ENCODE assay signal across 2 worm cellular contexts in genomic region chrX:10419743-10420142, ce11.
TF ChIP-seq lines count a peak whose summit lies in the region.

cdk-11.2 (minus strand) TSS chrX:10419765.

TF ChIP-seq in whole organism, L2 larva, 48 proteins besides CTCF, POLR2A, EP300 and RAD21 (continued from another document):
- no peak for TF ChIP-seq nhr-77 (tag; optimal IDR thresholded peaks at IDR 0.05; lab: Kevin White, UChicago)
- peak; percentile 69 for TF ChIP-seq fos-1 (tag; optimal IDR thresholded peaks at IDR 0.05; lab: Kevin White, UChicago)
- TF ChIP-seq sma-3 (GFP tag; optimal IDR thresholded peaks at IDR 0.05; lab: Kevin White, UChicago): peak; percentile 60
- no peak for TF ChIP-seq nhr-10 (tag; optimal IDR thresholded peaks at IDR 0.05; lab: Kevin White, UChicago)
- no peak for TF ChIP-seq elt-1 (tag; optimal IDR thresholded peaks at IDR 0.05; lab: Kevin White, UChicago)
- TF ChIP-seq nhr-25 (tag; optimal IDR thresholded peaks at IDR 0.05; lab: Kevin White, UChicago): no peak
- no peak for TF ChIP-seq R02D3.7 (tag; optimal IDR thresholded peaks at IDR 0.05; lab: Kevin White, UChicago)
- TF ChIP-seq unc-39 (tag; optimal IDR thresholded peaks at IDR 0.05; lab: Kevin White, UChicago): no peak
- no peak for TF ChIP-seq gmeb-1 (tag; optimal IDR thresholded peaks at IDR 0.05; lab: Kevin White, UChicago)
- peak; percentile 49 for TF ChIP-seq sem-4 (tag; optimal IDR thresholded peaks at IDR 0.05; lab: Kevin White, UChicago)
- no peak for TF ChIP-seq nhr-23 (tag; optimal IDR thresholded peaks at IDR 0.05; lab: Kevin White, UChicago)
- peak; percentile 67 for TF ChIP-seq sma-9 (GFP tag; optimal IDR thresholded peaks at IDR 0.05; lab: Kevin White, UChicago)
- TF ChIP-seq sma-9 (tag; optimal IDR thresholded peaks at IDR 0.05; lab: Kevin White, UChicago): no peak
- peak; percentile 44 for TF ChIP-seq nhr-21 (tag; optimal IDR thresholded peaks at IDR 0.05; lab: Kevin White, UChicago)
- no peak for TF ChIP-seq ZK546.5 (tag; optimal IDR thresholded peaks at IDR 0.05; lab: Kevin White, UChicago)
- TF ChIP-seq ceh-16 (tag; optimal IDR thresholded peaks at IDR 0.05; lab: Kevin White, UChicago): no peak
- TF ChIP-seq egl-27 (tag; optimal IDR thresholded peaks at IDR 0.05; lab: Kevin White, UChicago): no peak
- TF ChIP-seq nhr-237 (tag; optimal IDR thresholded peaks at IDR 0.05; lab: Kevin White, UChicago): no peak
- no peak for TF ChIP-seq ztf-1 (GFP tag; conservative IDR thresholded peaks at IDR 0.05; lab: Robert Waterston, UW)
- no peak for TF ChIP-seq mdl-1 (tag; optimal IDR thresholded peaks at IDR 0.05; lab: Kevin White, UChicago)
- peak; percentile 16 for TF ChIP-seq lin-13 (GFP tag; optimal IDR thresholded peaks at IDR 0.05; lab: Kevin White, UChicago)
- TF ChIP-seq lsy-2 (tag; optimal IDR thresholded peaks at IDR 0.05; lab: Kevin White, UChicago): peak; percentile 34 to 67
- peak; percentile 1 for TF ChIP-seq snpc-4 (tag; optimal IDR thresholded peaks at IDR 0.05; lab: Kevin White, UChicago)
- TF ChIP-seq alr-1 (tag; optimal IDR thresholded peaks at IDR 0.05; lab: Kevin White, UChicago): no peak
- no peak for TF ChIP-seq nhr-6 (tag; optimal IDR thresholded peaks at IDR 0.05; lab: Kevin White, UChicago)

TF ChIP-seq in whole organism, L4 larva, 104 proteins besides CTCF, POLR2A, EP300 and RAD21 (continued from another document):
- TF ChIP-seq Y48G9A.11 (GFP tag; IDR thresholded peaks at IDR 0.05; lab: Robert Waterston, UW): no peak
- TF ChIP-seq R02D3.7 (tag; optimal IDR thresholded peaks at IDR 0.05; lab: Kevin White, UChicago): no peak
- TF ChIP-seq ama-1 (optimal IDR thresholded peaks at IDR 0.05; lab: Kevin White, UChicago): no peak
- TF ChIP-seq duxl-1 (tag; optimal IDR thresholded peaks at IDR 0.05; lab: Kevin White, UChicago; ENCODE audit: poor library complexity): no peak
- TF ChIP-seq F26F4.8 (GFP tag; conservative IDR thresholded peaks at IDR 0.05; lab: Robert Waterston, UW): no peak
- peak in 1 of 2 experiments; percentile 64 for TF ChIP-seq mdl-1 (tag; optimal IDR thresholded peaks at IDR 0.05; lab: Kevin White, UChicago)
- TF ChIP-seq snpc-4 (tag; optimal IDR thresholded peaks at IDR 0.05; lab: Kevin White, UChicago): no peak
- TF ChIP-seq nhr-42 (GFP tag; IDR thresholded peaks at IDR 0.05; lab: Robert Waterston, UW): 0 out of 2 replicates have a peak, but pooled peaks have one; percentile 13
- TF ChIP-seq dve-1 (tag; optimal IDR thresholded peaks at IDR 0.05; lab: Kevin White, UChicago; ENCODE audit: insufficient read depth): no peak
- TF ChIP-seq mes-2 (tag; optimal IDR thresholded peaks at IDR 0.05; lab: Kevin White, UChicago; ENCODE audit: poor library complexity, severe bottlenecking): peak; percentile 84
- no peak for TF ChIP-seq lin-39 (tag; optimal IDR thresholded peaks at IDR 0.05; lab: Kevin White, UChicago)
- TF ChIP-seq mdt-29 (GFP tag; IDR thresholded peaks at IDR 0.05; lab: Robert Waterston, UW): no peak
- peak; percentile 60 for TF ChIP-seq rbr-2 (tag; optimal IDR thresholded peaks at IDR 0.05; lab: Kevin White, UChicago)
- no peak for TF ChIP-seq fos-1 (tag; optimal IDR thresholded peaks at IDR 0.05; lab: Kevin White, UChicago)
- TF ChIP-seq ceh-32 (tag; optimal IDR thresholded peaks at IDR 0.05; lab: Kevin White, UChicago; ENCODE audit: poor library complexity): no peak
- TF ChIP-seq T26A8.4 (GFP tag; IDR thresholded peaks at IDR 0.05; lab: Robert Waterston, UW): no peak
- peak; percentile 48 for TF ChIP-seq fkh-10 (GFP tag; optimal IDR thresholded peaks at IDR 0.05; lab: Kevin White, UChicago)
- peak; percentile 54 for TF ChIP-seq mxl-3 (GFP tag; optimal IDR thresholded peaks at IDR 0.05; lab: Kevin White, UChicago)
- peak; percentile 62 for TF ChIP-seq dpl-1 (GFP tag; optimal IDR thresholded peaks at IDR 0.05; lab: Kevin White, UChicago)
- TF ChIP-seq ceh-82 (tag; optimal IDR thresholded peaks at IDR 0.05; lab: Kevin White, UChicago): no peak
- no peak for TF ChIP-seq dmd-8 (GFP tag; IDR thresholded peaks at IDR 0.05; lab: Robert Waterston, UW)
- no peak for TF ChIP-seq madf-5 (GFP tag; IDR thresholded peaks at IDR 0.05; lab: Robert Waterston, UW)
- TF ChIP-seq php-3 (GFP tag; IDR thresholded peaks at IDR 0.05; lab: Robert Waterston, UW): no peak
- no peak for TF ChIP-seq ZK337.2 (GFP tag; IDR thresholded peaks at IDR 0.05; lab: Robert Waterston, UW)
- no peak for TF ChIP-seq nhr-25 (tag; optimal IDR thresholded peaks at IDR 0.05; lab: Kevin White, UChicago; ENCODE audit: borderline replicate concordance, insufficient read depth)
- TF ChIP-seq nhr-41 (GFP tag; IDR thresholded peaks at IDR 0.05; lab: Robert Waterston, UW): no peak
- no peak for TF ChIP-seq lsy-2 (tag; optimal IDR thresholded peaks at IDR 0.05; lab: Kevin White, UChicago)
- no peak for TF ChIP-seq lir-3 (tag; optimal IDR thresholded peaks at IDR 0.05; lab: Kevin White, UChicago)
- no peak for TF ChIP-seq arid-1 (GFP tag; conservative IDR thresholded peaks at IDR 0.05; lab: Robert Waterston, UW)
- peak; percentile 32 for TF ChIP-seq lin-13 (GFP tag; optimal IDR thresholded peaks at IDR 0.05; lab: Kevin White, UChicago)
- TF ChIP-seq gei-8 (GFP tag; optimal IDR thresholded peaks at IDR 0.05; lab: Kevin White, UChicago): no peak
- TF ChIP-seq zfp-3 (GFP tag; conservative IDR thresholded peaks at IDR 0.05; lab: Robert Waterston, UW): no peak
- peak; percentile 43; the same call in 1 of the 2 replicates for TF ChIP-seq hmg-1.1 (GFP tag; IDR thresholded peaks at IDR 0.05; lab: Robert Waterston, UW)
- TF ChIP-seq nhr-28 (tag; optimal IDR thresholded peaks at IDR 0.05; lab: Kevin White, UChicago): peak; percentile 77
- TF ChIP-seq spr-1 (tag; optimal IDR thresholded peaks at IDR 0.05; lab: Kevin White, UChicago): no peak
- no peak for TF ChIP-seq Y105C5A.15 (GFP tag; IDR thresholded peaks at IDR 0.05; lab: Robert Waterston, UW)
- TF ChIP-seq ZK546.5 (tag; optimal IDR thresholded peaks at IDR 0.05; lab: Kevin White, UChicago): no peak
- no peak for TF ChIP-seq nhr-237 (tag; optimal IDR thresholded peaks at IDR 0.05; lab: Kevin White, UChicago)
- no peak for TF ChIP-seq ztf-11 (tag; optimal IDR thresholded peaks at IDR 0.05; lab: Kevin White, UChicago)
- TF ChIP-seq mxl-2 (GFP tag; conservative IDR thresholded peaks at IDR 0.05; lab: Robert Waterston, UW): no peak
- no peak for TF ChIP-seq daf-16 (GFP tag; optimal IDR thresholded peaks at IDR 0.05; lab: Kevin White, UChicago)
- TF ChIP-seq daf-16 (tag; optimal IDR thresholded peaks at IDR 0.05; lab: Kevin White, UChicago): peak; percentile 70
- no peak for TF ChIP-seq F10B5.3 (tag; optimal IDR thresholded peaks at IDR 0.05; lab: Kevin White, UChicago)
- no peak for TF ChIP-seq egl-43 (GFP tag; IDR thresholded peaks at IDR 0.05; lab: Robert Waterston, UW)
- TF ChIP-seq ceh-62 (tag; optimal IDR thresholded peaks at IDR 0.05; lab: Kevin White, UChicago): no peak
- TF ChIP-seq pqm-1 (tag; optimal IDR thresholded peaks at IDR 0.05; lab: Kevin White, UChicago): peak; percentile 24
- no peak for TF ChIP-seq hif-1 (tag; optimal IDR thresholded peaks at IDR 0.05; lab: Kevin White, UChicago)
- no peak for TF ChIP-seq zfp-2 (tag; optimal IDR thresholded peaks at IDR 0.05; lab: Kevin White, UChicago)
- no peak for TF ChIP-seq ceh-44 (GFP tag; IDR thresholded peaks at IDR 0.05; lab: Robert Waterston, UW)
- TF ChIP-seq mep-1 (tag; optimal IDR thresholded peaks at IDR 0.05; lab: Kevin White, UChicago): no peak
- TF ChIP-seq F49E8.2 (tag; optimal IDR thresholded peaks at IDR 0.05; lab: Kevin White, UChicago; ENCODE audit: borderline replicate concordance): no peak
- TF ChIP-seq ces-1 (GFP tag; optimal IDR thresholded peaks at IDR 0.05; lab: Kevin White, UChicago): no peak
- no peak for TF ChIP-seq nhr-48 (tag; optimal IDR thresholded peaks at IDR 0.05; lab: Kevin White, UChicago)
- peak; percentile 58 for TF ChIP-seq hlh-11 (tag; optimal IDR thresholded peaks at IDR 0.05; lab: Kevin White, UChicago)
- no peak for TF ChIP-seq dmd-9 (GFP tag; IDR thresholded peaks at IDR 0.05; lab: Robert Waterston, UW)
- no peak for TF ChIP-seq skn-1 (tag; optimal IDR thresholded peaks at IDR 0.05; lab: Kevin White, UChicago)
- no peak for TF ChIP-seq Y75B8A.6 (GFP tag; IDR thresholded peaks at IDR 0.05; lab: Robert Waterston, UW)
- TF ChIP-seq saeg-2 (GFP tag; IDR thresholded peaks at IDR 0.05; lab: Robert Waterston, UW): no peak
- TF ChIP-seq lin-38 (GFP tag; IDR thresholded peaks at IDR 0.05; lab: Robert Waterston, UW): no peak
- no peak for TF ChIP-seq Y5F2A.4 (GFP tag; optimal IDR thresholded peaks at IDR 0.05; lab: Kevin White, UChicago)
- no peak for TF ChIP-seq ctbp-1 (GFP tag; IDR thresholded peaks at IDR 0.05; lab: Robert Waterston, UW)
- no peak for TF ChIP-seq set-16 (GFP tag; IDR thresholded peaks at IDR 0.05; lab: Robert Waterston, UW)
- no peak for TF ChIP-seq unc-62 (GFP tag; optimal IDR thresholded peaks at IDR 0.05 in 1 of 2; lab: Kevin White, UChicago)
- no peak for TF ChIP-seq unc-62 (tag; optimal IDR thresholded peaks at IDR 0.05; lab: Kevin White, UChicago)
- peak; percentile 71 for TF ChIP-seq hlh-30 (tag; optimal IDR thresholded peaks at IDR 0.05; lab: Kevin White, UChicago; ENCODE audit: insufficient read depth)
- TF ChIP-seq madf-9 (GFP tag; conservative IDR thresholded peaks at IDR 0.05; lab: Robert Waterston, UW): no peak
- TF ChIP-seq nhr-10 (tag; optimal IDR thresholded peaks at IDR 0.05; lab: Kevin White, UChicago): no peak
- peak; percentile 51 for TF ChIP-seq nhr-77 (tag; optimal IDR thresholded peaks at IDR 0.05; lab: Kevin White, UChicago)
- peak; percentile 79 for TF ChIP-seq nhr-6 (tag; optimal IDR thresholded peaks at IDR 0.05; lab: Kevin White, UChicago)
- TF ChIP-seq attf-4 (tag; optimal IDR thresholded peaks at IDR 0.05; lab: Kevin White, UChicago): no peak
- no peak for TF ChIP-seq sdz-12 (GFP tag; optimal IDR thresholded peaks at IDR 0.05; lab: Kevin White, UChicago)
- TF ChIP-seq pha-4 (GFP tag; IDR thresholded peaks at IDR 0.05; lab: Robert Waterston, UW): no peak
- TF ChIP-seq pha-4 (tag; optimal IDR thresholded peaks at IDR 0.05; lab: Kevin White, UChicago): peak; percentile 94
- TF ChIP-seq lin-15B (tag; optimal IDR thresholded peaks at IDR 0.05; lab: Kevin White, UChicago): no peak
- no peak for TF ChIP-seq unc-39 (tag; optimal IDR thresholded peaks at IDR 0.05; lab: Kevin White, UChicago)
- TF ChIP-seq lin-1 (GFP tag; IDR thresholded peaks at IDR 0.05; lab: Robert Waterston, UW): no peak
- no peak for TF ChIP-seq jun-1 (tag; optimal IDR thresholded peaks at IDR 0.05; lab: Kevin White, UChicago)
- TF ChIP-seq nhr-76 (tag; optimal IDR thresholded peaks at IDR 0.05; lab: Kevin White, UChicago): no peak
- TF ChIP-seq spr-3 (GFP tag; optimal IDR thresholded peaks at IDR 0.05; lab: Kevin White, UChicago): no peak
- no peak for TF ChIP-seq D1046.2 (GFP tag; IDR thresholded peaks at IDR 0.05; lab: Robert Waterston, UW)
- no peak for TF ChIP-seq unc-130 (GFP tag; optimal IDR thresholded peaks at IDR 0.05; lab: Kevin White, UChicago)
